Worm (Caenorhabditis elegans): Measurements from ENCODE around the gene nhr-118.

DNA sequence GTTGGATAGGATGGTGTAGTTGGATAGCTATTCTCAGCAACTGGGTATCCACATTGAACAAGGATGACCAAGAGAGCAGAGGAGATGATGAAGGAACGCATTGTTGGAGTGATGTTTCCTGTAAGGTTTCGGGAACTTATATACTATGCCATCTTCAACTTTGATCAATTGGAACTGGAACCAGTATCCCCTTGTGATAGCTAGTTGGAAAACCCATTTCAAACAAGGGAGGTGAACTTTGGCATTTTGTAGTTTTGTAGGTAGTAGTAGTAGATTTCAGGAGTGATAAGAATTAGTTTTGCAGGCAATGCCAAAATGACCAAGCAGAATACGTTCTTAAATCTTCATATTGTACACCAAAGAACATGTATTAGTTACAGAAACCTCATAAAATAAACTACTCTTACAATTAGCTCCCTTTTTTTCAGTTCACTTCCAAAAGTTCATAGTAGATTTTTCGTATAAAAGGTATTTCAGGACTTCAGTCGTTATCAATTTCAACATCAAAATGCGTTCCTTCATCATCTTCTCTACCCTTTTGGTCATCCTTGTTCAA is 12.2 kb downstream of the nhr-118 start, which contains the start of the genes Y47D7A.7 and Y47D7A.2:
- TF ChIP-seq skn-1 (tag; optimal IDR thresholded peaks at IDR 0.05) (no peak), madf-5 (GFP tag; IDR thresholded peaks at IDR 0.05) (no peak), ztf-11 (tag; optimal IDR thresholded peaks at IDR 0.05) (no peak), fos-1 (tag; optimal IDR thresholded peaks at IDR 0.05) (no peak), nhr-77 (tag; optimal IDR thresholded peaks at IDR 0.05) (no peak), pqm-1 (tag; optimal IDR thresholded peaks at IDR 0.05) (no peak), ceh-62 (tag; optimal IDR thresholded peaks at IDR 0.05) (no peak), unc-62 (GFP tag; optimal IDR thresholded peaks at IDR 0.05 in 1 of 2) (no peak), unc-62 (tag; optimal IDR thresholded peaks at IDR 0.05) (no peak), F37D6.2 (tag; optimal IDR thresholded peaks at IDR 0.05) (no peak), T26A8.4 (GFP tag; IDR thresholded peaks at IDR 0.05) (no peak)

Measured in whole organism, L4 larva.